Worm (Caenorhabditis elegans): ENCODE measurements around the gene C50F4.4.

DNA sequence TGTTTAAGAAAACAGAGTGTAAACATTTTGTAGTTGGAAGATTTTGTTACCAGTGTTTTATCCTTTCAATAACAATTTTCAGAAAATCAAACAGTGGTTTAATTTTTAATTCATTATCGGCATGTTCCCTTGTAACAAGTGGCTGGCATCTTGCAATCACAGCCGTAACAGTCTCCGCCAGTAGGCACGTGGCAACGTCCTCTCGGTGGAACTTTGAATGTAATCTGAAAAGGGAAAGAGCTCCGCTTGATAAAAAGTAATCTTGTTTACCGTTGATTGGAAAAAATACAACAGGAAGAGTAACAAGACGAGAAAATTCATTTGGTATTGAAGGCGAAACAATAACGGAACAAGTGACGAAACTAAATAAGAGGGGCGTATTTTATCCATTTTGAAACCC is 47.2 kb upstream of the C50F4.4 start, which contains the start of gene K06A4.10:
- no peak for TF ChIP-seq R02D3.7 (tag; optimal IDR thresholded peaks at IDR 0.05)
- TF ChIP-seq ceh-16 (tag; optimal IDR thresholded peaks at IDR 0.05), result no peak
- no peak for TF ChIP-seq fkh-10 (GFP tag; optimal IDR thresholded peaks at IDR 0.05)
- no peak for TF ChIP-seq skn-1 (tag; optimal IDR thresholded peaks at IDR 0.05)
- TF ChIP-seq lin-39 (tag; optimal IDR thresholded peaks at IDR 0.05), result no peak
